Fruit fly (Drosophila melanogaster) whole organism, embryonic: ENCODE data around the gene Hmr.
A peak's percentile ranks its signal among the peaks of the same experiment; 100 is the strongest.

Experiments used
- Ada2b ChIP-seq: fragments of 200-800 bp; sonication (Bioruptor generic); IDR thresholded peaks from 2 replicates; pipeline ENCODE4 v1.3.6; 2022; ENCODE audit warnings: missing biosample characterization, missing genetic modification characterization
- CG10321 ChIP-seq: fragments of 200-800 bp; sonication (Bioruptor generic); IDR thresholded peaks from 2 replicates; pipeline ENCODE4 v1.3.6; 2022; ENCODE audit warnings: missing biosample characterization, missing genetic modification characterization
- CG11247 ChIP-seq: fragments of 200-800 bp; sonication (Bioruptor generic); IDR thresholded peaks from 2 replicates; pipeline ENCODE4 v1.3.6; 2022; ENCODE audit warnings: missing biosample characterization, missing genetic modification characterization
- CG11560 ChIP-seq: fragments of 200-800 bp; sonication (Bioruptor generic); IDR thresholded peaks from 3 replicates; pipeline ENCODE4 v1.3.6; 2022; ENCODE audit warnings: missing biosample characterization, missing genetic modification characterization
- CG1233 ChIP-seq: fragments of 200-800 bp; sonication (Bioruptor generic); optimal IDR thresholded peaks from 4 replicates; lab custom pipeline; 2018; ENCODE audit warnings: missing biosample characterization, mild to moderate bottlenecking, missing genetic modification characterization
- CG12659 ChIP-seq: fragments of 200-800 bp; sonication (Bioruptor generic); optimal IDR thresholded peaks from 3 replicates; lab custom pipeline; 2017; ENCODE audit warnings: mild to moderate bottlenecking, missing biosample characterization, missing genetic modification reagents, missing genetic modification characterization
- CG16779 ChIP-seq: fragments of 200-800 bp; sonication (Bioruptor generic); IDR thresholded peaks from 2 replicates; pipeline ENCODE4 v1.3.6; 2022; ENCODE audit warnings: missing biosample characterization, missing genetic modification characterization
- CG17361 ChIP-seq: fragments of 200-800 bp; sonication (Bioruptor generic); IDR thresholded peaks from 3 replicates; pipeline ENCODE4 v1.3.6; 2022; ENCODE audit warnings: missing biosample characterization, missing genetic modification characterization
- CG17829 ChIP-seq: fragments of 200-800 bp; optimal IDR thresholded peaks from 2 replicates; lab custom pipeline; 2019; ENCODE audit warnings: missing biosample characterization, mild to moderate bottlenecking, missing genetic modification characterization, moderate library complexity
- CG18262 ChIP-seq: fragments of 200-800 bp; optimal IDR thresholded peaks from 3 replicates; lab custom pipeline; 2019; ENCODE audit warnings: missing biosample characterization, mild to moderate bottlenecking, missing genetic modification characterization, moderate library complexity
- CG18476 ChIP-seq: fragments of 200-800 bp; sonication (Bioruptor generic); optimal IDR thresholded peaks from 2 replicates; lab custom pipeline; 2016; ENCODE audit warnings: missing biosample characterization, mild to moderate bottlenecking, missing genetic modification characterization
- CG18599 ChIP-seq: fragments of 200-800 bp; sonication (Bioruptor generic); optimal IDR thresholded peaks from 3 replicates; lab custom pipeline; 2017; ENCODE audit warnings: missing biosample characterization, missing genetic modification characterization, mild to moderate bottlenecking, moderate library complexity, missing genetic modification reagents
- CG32532 ChIP-seq: fragments of 200-800 bp; sonication (Bioruptor generic); IDR thresholded peaks from 2 replicates; pipeline ENCODE4 v1.3.6; 2022; ENCODE audit warnings: missing biosample characterization, missing genetic modification characterization
- CG43689 ChIP-seq: fragments of 200-800 bp; sonication (Bioruptor generic); IDR thresholded peaks from 2 replicates; pipeline ENCODE4 v1.3.6; 2022; ENCODE audit warnings: missing biosample characterization, missing genetic modification characterization
- CG6689 ChIP-seq: fragments of 200-800 bp; sonication (Bioruptor generic); IDR thresholded peaks from 2 replicates; pipeline ENCODE4 v1.3.6; 2022; ENCODE audit warnings: missing biosample characterization, missing genetic modification characterization
- CG8388 ChIP-seq: fragments of 200-800 bp; sonication (Bioruptor generic); optimal IDR thresholded peaks from 2 replicates; lab custom pipeline; 2019; ENCODE audit warnings: missing biosample characterization, mild to moderate bottlenecking, missing genetic modification characterization, moderate library complexity
- CG9437 ChIP-seq: fragments of 200-800 bp; sonication (Bioruptor generic); optimal IDR thresholded peaks from 2 replicates; lab custom pipeline; 2018; ENCODE audit warnings: missing biosample characterization, mild to moderate bottlenecking, missing genetic modification characterization
- CG9609 ChIP-seq: fragments of 200-800 bp; sonication (Bioruptor generic); optimal IDR thresholded peaks from 3 replicates; lab custom pipeline; 2016; ENCODE audit warnings: missing biosample characterization, missing genetic modification characterization
- CTCF ChIP-seq: fragments of 200-800 bp; sonication (Bioruptor generic); optimal IDR thresholded peaks from 2 replicates; lab custom pipeline; 2017; ENCODE audit warnings: missing biosample characterization, mild to moderate bottlenecking, missing genetic modification characterization, moderate library complexity
- Dad ChIP-seq: fragments of 200-800 bp; sonication (Bioruptor generic); optimal IDR thresholded peaks from 3 replicates; lab custom pipeline; 2016; ENCODE audit warnings: missing biosample characterization, missing genetic modification characterization
- Deaf1 ChIP-seq: fragments of 200-800 bp; optimal IDR thresholded peaks from 3 replicates; lab custom pipeline; 2019; ENCODE audit warnings: missing biosample characterization, mild to moderate bottlenecking, missing genetic modification characterization, moderate library complexity
- Elba2 ChIP-seq: fragments of 200-800 bp; sonication (Bioruptor generic); optimal IDR thresholded peaks from 3 replicates; lab custom pipeline; 2016; ENCODE audit warnings: missing biosample characterization, missing genetic modification characterization
- HLH3B ChIP-seq: fragments of 200-800 bp; sonication (Bioruptor generic); IDR thresholded peaks from 2 replicates; pipeline ENCODE4 v1.3.6; 2022; ENCODE audit warnings: missing biosample characterization, missing genetic modification characterization
- HmgD ChIP-seq: fragments of 200-800 bp; sonication (Bioruptor generic); optimal IDR thresholded peaks from 3 replicates; lab custom pipeline; 2016; ENCODE audit warnings: missing biosample characterization, missing genetic modification characterization
- MBD-R2 ChIP-seq: fragments of 200-800 bp; sonication (Bioruptor generic); IDR thresholded peaks from 2 replicates; pipeline ENCODE4 v1.3.6; 2022; ENCODE audit warnings: missing biosample characterization, missing genetic modification characterization
- NC2α ChIP-seq: fragments of 200-800 bp; sonication (Bioruptor generic); optimal IDR thresholded peaks from 2 replicates; lab custom pipeline; 2016; ENCODE audit warnings: missing biosample characterization, missing genetic modification characterization
- Nf-YC ChIP-seq: fragments of 200-800 bp; optimal IDR thresholded peaks from 3 replicates; lab custom pipeline; 2019; ENCODE audit warnings: missing biosample characterization, mild to moderate bottlenecking, missing genetic modification characterization, moderate library complexity
- Oaz ChIP-seq: fragments of 200-800 bp; sonication (Bioruptor generic); IDR thresholded peaks from 2 replicates; pipeline ENCODE4 v1.3.6; 2022; ENCODE audit warnings: missing biosample characterization, missing genetic modification characterization
- Scr ChIP-seq: fragments of 200-800 bp; sonication (Bioruptor generic); IDR thresholded peaks from 2 replicates; pipeline ENCODE4 v1.3.6; 2022; ENCODE audit warnings: missing biosample characterization, missing genetic modification characterization; ENCODE audit not compliant: partially characterized antibody
- Sox100B ChIP-seq: fragments of 200-800 bp; sonication (Bioruptor generic); optimal IDR thresholded peaks from 3 replicates; lab custom pipeline; 2018; ENCODE audit warnings: missing biosample characterization, mild to moderate bottlenecking, missing genetic modification characterization
- Xbp1 ChIP-seq: fragments of 200-800 bp; sonication (Bioruptor generic); optimal IDR thresholded peaks from 3 replicates; lab custom pipeline; 2016; ENCODE audit warnings: missing biosample characterization, mild to moderate bottlenecking, missing genetic modification characterization
- Xrp1 ChIP-seq: fragments of 200-800 bp; sonication (Bioruptor generic); IDR thresholded peaks from 2 replicates; pipeline ENCODE4 v1.3.6; 2022; ENCODE audit warnings: missing biosample characterization, missing genetic modification characterization
- az2 ChIP-seq: fragments of 200-800 bp; sonication (Bioruptor generic); optimal IDR thresholded peaks from 3 replicates; lab custom pipeline; 2016; ENCODE audit warnings: missing biosample characterization, missing genetic modification characterization
- bigmax ChIP-seq: fragments of 200-800 bp; sonication (Bioruptor generic); optimal IDR thresholded peaks from 2 replicates; lab custom pipeline; 2018; ENCODE audit warnings: missing biosample characterization, mild to moderate bottlenecking, missing genetic modification characterization
- chinmo ChIP-seq: fragments of 200-800 bp; sonication (Bioruptor generic); IDR thresholded peaks from 4 replicates; pipeline ENCODE4 v1.3.6; 2022; ENCODE audit warnings: missing biosample characterization, missing genetic modification characterization; ENCODE audit not compliant: partially characterized antibody
- disco-r ChIP-seq: fragments of 200-800 bp; sonication (Bioruptor generic); optimal IDR thresholded peaks from 2 replicates; lab custom pipeline; 2016; ENCODE audit warnings: missing biosample characterization, missing genetic modification characterization
- ems ChIP-seq: fragments of 200-800 bp; sonication (Bioruptor generic); optimal IDR thresholded peaks from 3 replicates; lab custom pipeline; 2016; ENCODE audit warnings: missing biosample characterization, missing genetic modification characterization
- gce ChIP-seq: fragments of 200-800 bp; sonication (Bioruptor generic); IDR thresholded peaks from 3 replicates; pipeline ENCODE4 v1.3.6; 2022; ENCODE audit warnings: missing biosample characterization, missing genetic modification characterization
- gro ChIP-seq: fragments of 200-800 bp; sonication (Bioruptor generic); optimal IDR thresholded peaks from 2 replicates; lab custom pipeline; 2016; ENCODE audit warnings: missing biosample characterization, missing genetic modification characterization
- hkb ChIP-seq, 2 experiments: fragments of 200-800 bp in 1 of 2; fragments of >200 bp in 1 of 2; sonication (Bioruptor generic) in 1 of 2; IDR thresholded peaks in 1 of 2; optimal IDR thresholded peaks in 1 of 2; 2 replicates each; pipeline versions ENCODE4 v1.3.6 to Lab custom; 2017 to 2022; ENCODE audit warnings: missing biosample characterization in 1 of 2, missing genetic modification characterization in 1 of 2
- ind ChIP-seq: fragments of 200-800 bp; sonication (Bioruptor generic); optimal IDR thresholded peaks from 3 replicates; lab custom pipeline; 2016; ENCODE audit warnings: missing biosample characterization, missing genetic modification characterization
- kay ChIP-seq: fragments of 200-800 bp; sonication (Bioruptor generic); optimal IDR thresholded peaks from 2 replicates; lab custom pipeline; 2016; ENCODE audit warnings: missing biosample characterization, missing genetic modification characterization
- ken ChIP-seq: fragments of 200-800 bp; sonication (Bioruptor generic); IDR thresholded peaks from 3 replicates; pipeline ENCODE4 v1.3.6; 2022; ENCODE audit warnings: missing biosample characterization, missing genetic modification characterization
- lbe ChIP-seq: fragments of 200-800 bp; sonication (Bioruptor generic); optimal IDR thresholded peaks from 2 replicates; lab custom pipeline; 2016; ENCODE audit warnings: missing biosample characterization, mild to moderate bottlenecking, missing genetic modification characterization
- mirr ChIP-seq: fragments of 200-800 bp; sonication (Bioruptor generic); optimal IDR thresholded peaks from 3 replicates; lab custom pipeline; 2018; ENCODE audit warnings: missing biosample characterization, mild to moderate bottlenecking, missing genetic modification characterization
- psq ChIP-seq: fragments of 200-800 bp; sonication (Bioruptor generic); optimal IDR thresholded peaks from 2 replicates; lab custom pipeline; 2017; ENCODE audit warnings: missing biosample characterization, missing genetic modification characterization
- ranshi ChIP-seq: fragments of 200-800 bp; sonication (Bioruptor generic); IDR thresholded peaks from 2 replicates; pipeline ENCODE4 v1.3.6; 2022; ENCODE audit warnings: missing biosample characterization, missing genetic modification characterization
- so ChIP-seq: fragments of 200-800 bp; sonication (Bioruptor generic); IDR thresholded peaks from 3 replicates; pipeline ENCODE4 v1.3.6; 2022; ENCODE audit warnings: missing biosample characterization, missing genetic modification characterization
- unpg ChIP-seq: fragments of 200-800 bp; sonication (Bioruptor generic); optimal IDR thresholded peaks from 3 replicates; lab custom pipeline; 2018; ENCODE audit warnings: missing biosample characterization, mild to moderate bottlenecking, missing genetic modification characterization, moderate library complexity
- wdn ChIP-seq: fragments of 200-800 bp; sonication (Bioruptor generic); IDR thresholded peaks from 2 replicates; pipeline ENCODE4 v1.3.6; 2022; ENCODE audit warnings: missing biosample characterization, missing genetic modification characterization
- zfh1 ChIP-seq: fragments of 200-800 bp; sonication (Bioruptor generic); IDR thresholded peaks from 3 replicates; pipeline ENCODE4 v1.3.6; 2022; ENCODE audit warnings: missing biosample characterization, missing genetic modification characterization

Hmr gene

dm6 chrX:10570142-10570756 is 25.4 kb downstream of the Hmr start (continued):
- TF ChIP-seq MBD-R2 (GFP tag; lab: Robert Waterston, UW): no peak
- TF ChIP-seq Oaz (GFP tag; lab: Robert Waterston, UW): peak; percentile 13; the same call in 1 of the 2 replicates
- 0 out of 2 replicates have a peak, but pooled peaks have one; percentile 15 for TF ChIP-seq CG32532 (GFP tag; lab: Robert Waterston, UW)
- peak; percentile 59 for TF ChIP-seq CG6689 (GFP tag; lab: Robert Waterston, UW)
- TF ChIP-seq Elba2: no peak
- TF ChIP-seq CG10321 (GFP tag; lab: Robert Waterston, UW): no peak
- TF ChIP-seq Dad: peak; percentile 15
- TF ChIP-seq unpg (GFP tag; lab: Kevin White, UChicago): peak; percentile 64
- peak; percentile 58 for TF ChIP-seq Xbp1
- no peak for TF ChIP-seq NC2α (GFP tag; lab: Kevin White, UChicago)
- peak; percentile 63 for TF ChIP-seq HLH3B
- TF ChIP-seq CG18599: peak; percentile 61
- peak; percentile 43; the same call in 1 of the 3 replicates for TF ChIP-seq zfh1 (GFP tag; lab: Robert Waterston, UW)
- peak; percentile 60 for TF ChIP-seq ind (GFP tag; lab: Kevin White, UChicago)
- no peak for TF ChIP-seq CG1233 (GFP tag; lab: Kevin White, UChicago)
- TF ChIP-seq CG17361 (GFP tag; lab: Robert Waterston, UW): 0 out of 3 replicates have a peak, but pooled peaks have one; percentile 32
- TF ChIP-seq bigmax: no peak
- peak; percentile 13 for TF ChIP-seq CG12659 (GFP tag; lab: Kevin White, UChicago)
- peak; percentile 15 for TF ChIP-seq CG9609 (GFP tag; lab: Kevin White, UChicago)
- TF ChIP-seq HmgD (GFP tag; lab: Kevin White, UChicago): no peak
- 0 out of 2 replicates have a peak, but pooled peaks have one; percentile 23 for TF ChIP-seq wdn (GFP tag; lab: Robert Waterston, UW)
- TF ChIP-seq CG11560: no peak
- TF ChIP-seq so (GFP tag; lab: Robert Waterston, UW): peak; percentile 39; the same call in 1 of the 3 replicates
- peak; percentile 16 for TF ChIP-seq Sox100B (GFP tag; lab: Kevin White, UChicago)
- peak; percentile 11 for TF ChIP-seq CTCF (GFP tag; lab: Kevin White, UChicago)
- peak; percentile 18 for TF ChIP-seq disco-r (GFP tag; lab: Kevin White, UChicago)
- no peak for TF ChIP-seq CG11247 (GFP tag; lab: Robert Waterston, UW)
- peak; percentile 57 for TF ChIP-seq az2 (GFP tag; lab: Kevin White, UChicago)
- TF ChIP-seq Xrp1 (GFP tag; lab: Robert Waterston, UW): peak; percentile 68
- 0 out of 3 replicates have a peak, but pooled peaks have one; percentile 56 for TF ChIP-seq gce
- no peak for TF ChIP-seq chinmo (GFP tag; lab: Robert Waterston, UW)
- TF ChIP-seq ranshi (GFP tag; lab: Robert Waterston, UW): peak; percentile 54
- TF ChIP-seq CG43689 (GFP tag; lab: Robert Waterston, UW): no peak
- TF ChIP-seq lbe (GFP tag; lab: Kevin White, UChicago): peak; percentile 25
- no peak for TF ChIP-seq gro
- no peak for TF ChIP-seq Scr
- TF ChIP-seq CG18476: no peak
- peak; percentile 66 for TF ChIP-seq CG8388
- peak; percentile 20 for TF ChIP-seq CG9437 (GFP tag; lab: Kevin White, UChicago)
- no peak for TF ChIP-seq mirr (GFP tag; lab: Kevin White, UChicago)
- TF ChIP-seq kay (GFP tag; lab: Kevin White, UChicago): no peak
- peak; percentile 65 for TF ChIP-seq Ada2b (GFP tag; lab: Robert Waterston, UW)
- no peak for TF ChIP-seq hkb (optimal IDR thresholded peaks at IDR 0.05; lab: Kevin White, UChicago)
- peak; percentile 72 for TF ChIP-seq hkb (GFP tag; IDR thresholded peaks at IDR 0.05; lab: Robert Waterston, UW)
- TF ChIP-seq CG16779 (GFP tag; lab: Robert Waterston, UW): no peak
- no peak for TF ChIP-seq Nf-YC (tag; lab: Kevin White, UChicago)
- no peak for TF ChIP-seq ken (GFP tag; lab: Robert Waterston, UW)
- TF ChIP-seq CG17829 (tag; lab: Kevin White, UChicago): no peak
- TF ChIP-seq Deaf1 (tag; lab: Kevin White, UChicago): no peak
- peak; percentile 44 for TF ChIP-seq CG18262 (tag; lab: Kevin White, UChicago)
- TF ChIP-seq ems (GFP tag; lab: Kevin White, UChicago): peak; percentile 12
- TF ChIP-seq psq (GFP tag; lab: Kevin White, UChicago): no peak
